Worm (Caenorhabditis elegans): ENCODE measurements around the gene gars-1.

Gene gars-1

ce11 chrIII:5120593-5120992, 42.8 kb downstream of the gars-1 start:
- TF ChIP-seq aha-1 (tag) (peak; percentile 74), madf-9 (GFP tag; conservative IDR thresholded peaks at IDR 0.05) (no peak)

- TF ChIP-seq attf-4 (tag; optimal IDR thresholded peaks at IDR 0.05) (no peak), dmd-6 (GFP tag; IDR thresholded peaks at IDR 0.05) (no peak), lin-39 (tag; optimal IDR thresholded peaks at IDR 0.05) (no peak), hlh-11 (tag; optimal IDR thresholded peaks at IDR 0.05) (no peak), ceh-44 (GFP tag; IDR thresholded peaks at IDR 0.05) (no peak), aha-1 (tag) (no peak), nhr-48 (tag; optimal IDR thresholded peaks at IDR 0.05) (no peak), ceh-28 (tag; optimal IDR thresholded peaks at IDR 0.05) (no peak), daf-19 (GFP tag; conservative IDR thresholded peaks at IDR 0.05) (no peak), aly-2 (tag; optimal IDR thresholded peaks at IDR 0.05) (no peak), unc-39 (tag; optimal IDR thresholded peaks at IDR 0.05) (no peak), rbr-2 (tag; optimal IDR thresholded peaks at IDR 0.05) (no peak), pha-4 (GFP tag; IDR thresholded peaks at IDR 0.05) (no peak), pha-4 (tag; optimal IDR thresholded peaks at IDR 0.05) (no peak), zip-11 (GFP tag; IDR thresholded peaks at IDR 0.05) (no peak)
Observed at ce11 chrIII:5119063-5119462, 44.4 kb downstream of the gars-1 start.

ce11 chrIII:5112998-5113397, 50.4 kb downstream of the gars-1 start:
- TF ChIP-seq fos-1 (tag; optimal IDR thresholded peaks at IDR 0.05) = no peak
- TF ChIP-seq ZK337.2 (GFP tag; IDR thresholded peaks at IDR 0.05) = no peak
- no peak for TF ChIP-seq lin-15B (tag; optimal IDR thresholded peaks at IDR 0.05)
- TF ChIP-seq saeg-2 (GFP tag; IDR thresholded peaks at IDR 0.05) = no peak
- no peak for TF ChIP-seq daf-12 (tag; optimal IDR thresholded peaks at IDR 0.05)
- no peak for TF ChIP-seq egl-27 (tag; optimal IDR thresholded peaks at IDR 0.05)
- TF ChIP-seq zfp-2 (tag; optimal IDR thresholded peaks at IDR 0.05) = no peak
- TF ChIP-seq T20F7.1 (GFP tag; optimal IDR thresholded peaks at IDR 0.05) = no peak
- TF ChIP-seq dmd-8 (GFP tag; IDR thresholded peaks at IDR 0.05) = no peak
- TF ChIP-seq gei-8 (GFP tag; optimal IDR thresholded peaks at IDR 0.05) = no peak
- TF ChIP-seq unc-130 (GFP tag; optimal IDR thresholded peaks at IDR 0.05) = no peak
- TF ChIP-seq aha-1 (tag) = no peak
- no peak for TF ChIP-seq ctbp-1 (GFP tag; IDR thresholded peaks at IDR 0.05)
- no peak for TF ChIP-seq ceh-82 (tag; optimal IDR thresholded peaks at IDR 0.05)
- TF ChIP-seq ces-1 (GFP tag; optimal IDR thresholded peaks at IDR 0.05) = no peak
- TF ChIP-seq lin-1 (GFP tag; IDR thresholded peaks at IDR 0.05) = no peak
- no peak for TF ChIP-seq daf-16 (GFP tag; optimal IDR thresholded peaks at IDR 0.05)
- peak; percentile 73 for TF ChIP-seq daf-16 (tag; optimal IDR thresholded peaks at IDR 0.05)
- no peak for TF ChIP-seq lir-3 (tag; optimal IDR thresholded peaks at IDR 0.05)
- no peak for TF ChIP-seq ztf-7 (tag; optimal IDR thresholded peaks at IDR 0.05)
- no peak for TF ChIP-seq lin-39 (tag; optimal IDR thresholded peaks at IDR 0.05)
- peak; percentile 23 for TF ChIP-seq hlh-11 (tag; optimal IDR thresholded peaks at IDR 0.05)
- no peak for TF ChIP-seq mxl-3 (GFP tag; optimal IDR thresholded peaks at IDR 0.05)
- TF ChIP-seq dve-1 (tag; optimal IDR thresholded peaks at IDR 0.05; ENCODE audit: insufficient read depth) = no peak
- TF ChIP-seq hlh-30 (tag; optimal IDR thresholded peaks at IDR 0.05; ENCODE audit: insufficient read depth) = no peak
- TF ChIP-seq ceh-28 (tag; optimal IDR thresholded peaks at IDR 0.05) = no peak
- no peak for TF ChIP-seq egl-43 (GFP tag; IDR thresholded peaks at IDR 0.05)
- TF ChIP-seq nhr-28 (tag; optimal IDR thresholded peaks at IDR 0.05) = peak; percentile 35
- TF ChIP-seq unc-62 (GFP tag; optimal IDR thresholded peaks at IDR 0.05 in 1 of 2) = peak in 1 of 2 experiments; percentile 94
- TF ChIP-seq unc-62 (tag; optimal IDR thresholded peaks at IDR 0.05) = no peak
- no peak for TF ChIP-seq mxl-2 (GFP tag; conservative IDR thresholded peaks at IDR 0.05)
- TF ChIP-seq pqm-1 (tag; optimal IDR thresholded peaks at IDR 0.05) = peak; percentile 12
- TF ChIP-seq nhr-237 (tag; optimal IDR thresholded peaks at IDR 0.05) = no peak
- no peak for TF ChIP-seq Y5F2A.4 (GFP tag; optimal IDR thresholded peaks at IDR 0.05)
- TF ChIP-seq snpc-1.2 (GFP tag; IDR thresholded peaks at IDR 0.05) = no peak
- no peak for TF ChIP-seq dpl-1 (GFP tag; optimal IDR thresholded peaks at IDR 0.05)
- TF ChIP-seq madf-9 (GFP tag; conservative IDR thresholded peaks at IDR 0.05) = no peak
- TF ChIP-seq cey-2 (tag; optimal IDR thresholded peaks at IDR 0.05; ENCODE audit: borderline replicate concordance, insufficient read depth) = no peak
- no peak for TF ChIP-seq lin-13 (GFP tag; optimal IDR thresholded peaks at IDR 0.05)

Measured in whole organism, L4 larva.